In the genomic region with DNA sequence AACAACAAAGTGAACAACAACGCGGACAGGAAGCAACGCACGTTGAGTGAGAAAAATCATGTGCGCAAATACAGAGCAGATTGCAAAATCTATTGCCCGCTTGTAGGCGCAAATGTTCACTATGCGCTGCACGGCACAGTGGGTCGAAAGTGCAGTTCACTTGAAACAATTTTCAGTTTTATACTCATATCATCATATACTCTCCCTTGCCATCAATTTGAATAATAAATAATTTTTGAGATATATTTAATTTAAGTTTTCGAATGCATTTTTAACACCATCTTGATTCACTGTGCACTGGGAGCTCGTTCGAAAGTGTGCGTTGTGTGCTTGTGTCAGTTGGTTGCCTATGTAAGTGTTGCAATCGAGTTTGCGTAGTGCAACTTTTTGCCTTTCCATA, we compare ENCODE assay signal across 1 fruit fly cellular context.
TF ChIP-seq lines count a peak whose summit lies in the region.

No protein-coding gene starts in this region.

TF ChIP-seq in whole organism, embryonic, 481 proteins besides CTCF, POLR2A, EP300 and RAD21 (continued from another document and continues in another):
- peak; percentile 75 for TF ChIP-seq jing (GFP tag; optimal IDR thresholded peaks at IDR 0.05; lab: Kevin White, UChicago)
- peak; percentile 76 for TF ChIP-seq ranshi (GFP tag; IDR thresholded peaks at IDR 0.05; lab: Robert Waterston, UW)
- peak; percentile 65 for TF ChIP-seq grau (tag; optimal IDR thresholded peaks at IDR 0.05; lab: Kevin White, UChicago)
- no peak for TF ChIP-seq nerfin-2 (GFP tag; IDR thresholded peaks at IDR 0.05; lab: Robert Waterston, UW; ENCODE audit: partially characterized antibody)
- TF ChIP-seq dmrt99B (tag; optimal IDR thresholded peaks at IDR 0.05; lab: Kevin White, UChicago): peak; percentile 68
- TF ChIP-seq pros (GFP tag; optimal IDR thresholded peaks at IDR 0.05; lab: Kevin White, UChicago): no peak
- TF ChIP-seq B-H2 (GFP tag; optimal IDR thresholded peaks at IDR 0.05; lab: Kevin White, UChicago): no peak
- peak; percentile 46 for TF ChIP-seq Camta (GFP tag; optimal IDR thresholded peaks at IDR 0.05; lab: Kevin White, UChicago)
- TF ChIP-seq bcd (GFP tag; optimal IDR thresholded peaks at IDR 0.05; lab: Kevin White, UChicago): peak; percentile 53
- peak; percentile 41 for TF ChIP-seq Asciz (GFP tag; optimal IDR thresholded peaks at IDR 0.05; lab: Kevin White, UChicago)
- TF ChIP-seq CG13424 (tag; optimal IDR thresholded peaks at IDR 0.05; lab: Kevin White, UChicago): peak; percentile 63
- TF ChIP-seq grn (GFP tag; optimal IDR thresholded peaks at IDR 0.05; lab: Kevin White, UChicago): no peak
- peak; percentile 3 for TF ChIP-seq vfl (GFP tag; optimal IDR thresholded peaks at IDR 0.05; lab: Kevin White, UChicago)
- TF ChIP-seq dpn (GFP tag; optimal IDR thresholded peaks at IDR 0.05; lab: Kevin White, UChicago): peak; percentile 43 to 75
- TF ChIP-seq CG9797 (GFP tag; optimal IDR thresholded peaks at IDR 0.05; lab: Kevin White, UChicago): no peak
- TF ChIP-seq CHES-1-like (GFP tag; optimal IDR thresholded peaks at IDR 0.05; lab: Kevin White, UChicago): no peak
- TF ChIP-seq CG12236 (GFP tag; optimal IDR thresholded peaks at IDR 0.05; lab: Kevin White, UChicago): no peak
- no peak for TF ChIP-seq emc (GFP tag; optimal IDR thresholded peaks at IDR 0.05; lab: Kevin White, UChicago)
- TF ChIP-seq CG13123 (GFP tag; optimal IDR thresholded peaks at IDR 0.05; lab: Kevin White, UChicago): peak; percentile 71
- peak; percentile 60; the same call in 1 of the 2 replicates for TF ChIP-seq dimm (GFP tag; IDR thresholded peaks at IDR 0.05; lab: Robert Waterston, UW)
- TF ChIP-seq CG9437 (GFP tag; optimal IDR thresholded peaks at IDR 0.05; lab: Kevin White, UChicago): peak; percentile 12
- peak; percentile 73 for TF ChIP-seq fd96Cb (tag; optimal IDR thresholded peaks at IDR 0.05; lab: Kevin White, UChicago)
- TF ChIP-seq TFAM (GFP tag; optimal IDR thresholded peaks at IDR 0.05; lab: Kevin White, UChicago): no peak
- no peak for TF ChIP-seq CG4730 (GFP tag; IDR thresholded peaks at IDR 0.05; lab: Robert Waterston, UW)
- peak; percentile 60; the same call in 2 of the 3 replicates for TF ChIP-seq Aef1 (GFP tag; IDR thresholded peaks at IDR 0.05; lab: Robert Waterston, UW)
- no peak for TF ChIP-seq abd-A (tag; optimal IDR thresholded peaks at IDR 0.05; lab: Kevin White, UChicago)
- TF ChIP-seq CG31365 (tag; optimal IDR thresholded peaks at IDR 0.05; lab: Kevin White, UChicago): no peak
- TF ChIP-seq Hr78 (GFP tag; optimal IDR thresholded peaks at IDR 0.05; lab: Kevin White, UChicago): no peak
- TF ChIP-seq gsb-n (tag; optimal IDR thresholded peaks at IDR 0.05; lab: Kevin White, UChicago): peak; percentile 84
- TF ChIP-seq Hey (tag; optimal IDR thresholded peaks at IDR 0.05; lab: Kevin White, UChicago): no peak
- no peak for TF ChIP-seq GATAe (GFP tag; conservative IDR thresholded peaks at IDR 0.05; lab: Robert Waterston, UW)
- TF ChIP-seq CG11560 (tag; IDR thresholded peaks at IDR 0.05; lab: Robert Waterston, UW): no peak
- no peak for TF ChIP-seq CG8281 (tag; optimal IDR thresholded peaks at IDR 0.05; lab: Kevin White, UChicago)
- no peak for TF ChIP-seq jigr1 (GFP tag; IDR thresholded peaks at IDR 0.05; lab: Robert Waterston, UW)
- TF ChIP-seq vnd (GFP tag; IDR thresholded peaks at IDR 0.05; lab: Robert Waterston, UW; ENCODE audit: partially characterized antibody): no peak
- peak; percentile 36 for TF ChIP-seq HHEX (GFP tag; optimal IDR thresholded peaks at IDR 0.05; lab: Kevin White, UChicago)
- peak; percentile 84 for TF ChIP-seq dmrt11E (tag; optimal IDR thresholded peaks at IDR 0.05; lab: Kevin White, UChicago)
- no peak for TF ChIP-seq nau (GFP tag; optimal IDR thresholded peaks at IDR 0.05; lab: Kevin White, UChicago)
- TF ChIP-seq Hr39 (optimal IDR thresholded peaks at IDR 0.05; lab: Kevin White, UChicago): no peak
- peak; percentile 38 for TF ChIP-seq CG18599 (GFP tag; optimal IDR thresholded peaks at IDR 0.05; lab: Kevin White, UChicago)
- TF ChIP-seq CG6765 (GFP tag; optimal IDR thresholded peaks at IDR 0.05; lab: Kevin White, UChicago): no peak
- peak; percentile 31 for TF ChIP-seq Fer3 (tag; optimal IDR thresholded peaks at IDR 0.05; lab: Kevin White, UChicago)
- TF ChIP-seq CG11504 (tag; optimal IDR thresholded peaks at IDR 0.05; lab: Kevin White, UChicago): peak; percentile 76
- TF ChIP-seq E2f1 (GFP tag; IDR thresholded peaks at IDR 0.05; lab: Robert Waterston, UW): peak; percentile 72
- peak; percentile 75 for TF ChIP-seq wor (GFP tag; IDR thresholded peaks at IDR 0.05; lab: Robert Waterston, UW)
- peak; percentile 47; the same call in 1 of the 2 replicates for TF ChIP-seq Atf6 (GFP tag; IDR thresholded peaks at IDR 0.05; lab: Robert Waterston, UW)
- TF ChIP-seq Eip74EF (GFP tag; optimal IDR thresholded peaks at IDR 0.05; lab: Kevin White, UChicago): peak in 1 of 2 experiments; percentile 35
- TF ChIP-seq CG9215 (GFP tag; IDR thresholded peaks at IDR 0.05; lab: Robert Waterston, UW): peak; percentile 40
- peak in 1 of 2 experiments; percentile 63 for TF ChIP-seq eve (GFP tag; optimal IDR thresholded peaks at IDR 0.05; lab: Kevin White, UChicago)
- TF ChIP-seq CG12219 (GFP tag; optimal IDR thresholded peaks at IDR 0.05; lab: Kevin White, UChicago): peak; percentile 71
- peak; percentile 65 for TF ChIP-seq Oaz (GFP tag; IDR thresholded peaks at IDR 0.05; lab: Robert Waterston, UW)
- no peak for TF ChIP-seq btn (GFP tag; optimal IDR thresholded peaks at IDR 0.05; lab: Kevin White, UChicago)
- peak; percentile 77 for TF ChIP-seq CG4707 (GFP tag; optimal IDR thresholded peaks at IDR 0.05; lab: Kevin White, UChicago)
- TF ChIP-seq Drgx (GFP tag; IDR thresholded peaks at IDR 0.05; lab: Robert Waterston, UW): peak; percentile 82
- peak; percentile 84 for TF ChIP-seq otp (GFP tag; IDR thresholded peaks at IDR 0.05; lab: Robert Waterston, UW)
- TF ChIP-seq kay (GFP tag; optimal IDR thresholded peaks at IDR 0.05; lab: Kevin White, UChicago): peak; percentile 9
- TF ChIP-seq CG7839 (tag; optimal IDR thresholded peaks at IDR 0.05; lab: Kevin White, UChicago): peak; percentile 78
- TF ChIP-seq CG2889 (GFP tag; IDR thresholded peaks at IDR 0.05; lab: Robert Waterston, UW): peak; percentile 68; the same call in 2 of the 3 replicates
- TF ChIP-seq h (optimal IDR thresholded peaks at IDR 0.05; lab: Kevin White, UChicago): no peak
- no peak for TF ChIP-seq CG3163 (GFP tag; optimal IDR thresholded peaks at IDR 0.05; lab: Kevin White, UChicago)
- peak; percentile 23 for TF ChIP-seq ab (GFP tag; optimal IDR thresholded peaks at IDR 0.05; lab: Kevin White, UChicago)
- no peak for TF ChIP-seq tx (GFP tag; optimal IDR thresholded peaks at IDR 0.05; lab: Kevin White, UChicago)
- TF ChIP-seq CG10979 (tag; optimal IDR thresholded peaks at IDR 0.05; lab: Kevin White, UChicago): peak; percentile 71
- 0 out of 2 replicates have a peak, but pooled peaks have one; percentile 32 for TF ChIP-seq CG32532 (GFP tag; IDR thresholded peaks at IDR 0.05; lab: Robert Waterston, UW)
- TF ChIP-seq cato (GFP tag; optimal IDR thresholded peaks at IDR 0.05; lab: Kevin White, UChicago; ENCODE audit: borderline replicate concordance): peak; percentile 27
- TF ChIP-seq Blimp-1 (GFP tag; optimal IDR thresholded peaks at IDR 0.05; lab: Kevin White, UChicago): peak; percentile 65
- TF ChIP-seq Doc3 (GFP tag; IDR thresholded peaks at IDR 0.05; lab: Robert Waterston, UW; ENCODE audit: partially characterized antibody): no peak
- TF ChIP-seq CG5180 (GFP tag; optimal IDR thresholded peaks at IDR 0.05; lab: Kevin White, UChicago): peak; percentile 7
- peak; percentile 77 for TF ChIP-seq phol (tag; optimal IDR thresholded peaks at IDR 0.05; lab: Kevin White, UChicago)
- peak; percentile 86 for TF ChIP-seq Xbp1 (GFP tag; optimal IDR thresholded peaks at IDR 0.05; lab: Kevin White, UChicago)
- TF ChIP-seq Rx (GFP tag; IDR thresholded peaks at IDR 0.05; lab: Robert Waterston, UW): peak; percentile 45; the same call in 1 of the 2 replicates
- no peak for TF ChIP-seq mld (GFP tag; IDR thresholded peaks at IDR 0.05; lab: Robert Waterston, UW; ENCODE audit: partially characterized antibody)
- TF ChIP-seq CG17912 (GFP tag; optimal IDR thresholded peaks at IDR 0.05; lab: Kevin White, UChicago): no peak
- peak; percentile 93 for TF ChIP-seq Ets65A (GFP tag; lab: Kevin White, UChicago)
- TF ChIP-seq CG6683 (GFP tag; optimal IDR thresholded peaks at IDR 0.05; lab: Kevin White, UChicago): no peak
- peak; percentile 43 for TF ChIP-seq CG10267 (tag; optimal IDR thresholded peaks at IDR 0.05; lab: Kevin White, UChicago)
- no peak for TF ChIP-seq CG18011 (GFP tag; optimal IDR thresholded peaks at IDR 0.05; lab: Kevin White, UChicago)
- no peak for TF ChIP-seq CG7928 (GFP tag; optimal IDR thresholded peaks at IDR 0.05; lab: Kevin White, UChicago)
- peak; percentile 63 for TF ChIP-seq CG10209 (GFP tag; optimal IDR thresholded peaks at IDR 0.05; lab: Kevin White, UChicago)
- peak; percentile 54 for TF ChIP-seq CG2202 (tag; optimal IDR thresholded peaks at IDR 0.05; lab: Kevin White, UChicago)
- TF ChIP-seq danr (GFP tag; IDR thresholded peaks at IDR 0.05; lab: Robert Waterston, UW): no peak
- no peak for TF ChIP-seq CrebB (tag; optimal IDR thresholded peaks at IDR 0.05; lab: Kevin White, UChicago)
- TF ChIP-seq ro (GFP tag; IDR thresholded peaks at IDR 0.05; lab: Robert Waterston, UW): 0 out of 2 replicates have a peak, but pooled peaks have one; percentile 12
- peak; percentile 35 for TF ChIP-seq CG9932 (GFP tag; IDR thresholded peaks at IDR 0.05; lab: Robert Waterston, UW)
- TF ChIP-seq scrt (GFP tag; optimal IDR thresholded peaks at IDR 0.05; lab: Kevin White, UChicago): no peak
- TF ChIP-seq CG14050 (GFP tag; IDR thresholded peaks at IDR 0.05; lab: Robert Waterston, UW): peak; percentile 67
- peak; percentile 53 for TF ChIP-seq B-H1 (GFP tag; IDR thresholded peaks at IDR 0.05; lab: Robert Waterston, UW)
- TF ChIP-seq Oli (tag; optimal IDR thresholded peaks at IDR 0.05; lab: Kevin White, UChicago): peak; percentile 86
- no peak for TF ChIP-seq Sin3A (optimal IDR thresholded peaks at IDR 0.05; lab: Kevin White, UChicago)
- no peak for TF ChIP-seq Sry-δ (GFP tag; optimal IDR thresholded peaks at IDR 0.05; lab: Kevin White, UChicago)
- no peak for TF ChIP-seq CG1792 (GFP tag; optimal IDR thresholded peaks at IDR 0.05; lab: Kevin White, UChicago)
- TF ChIP-seq CG34376 (GFP tag; optimal IDR thresholded peaks at IDR 0.05; lab: Kevin White, UChicago): no peak
- peak; percentile 71 for TF ChIP-seq CG13775 (GFP tag; optimal IDR thresholded peaks at IDR 0.05; lab: Kevin White, UChicago)
- TF ChIP-seq CG4424 (GFP tag; optimal IDR thresholded peaks at IDR 0.05; lab: Kevin White, UChicago): peak; percentile 74
- no peak for TF ChIP-seq CG10274 (GFP tag; optimal IDR thresholded peaks at IDR 0.05; lab: Kevin White, UChicago)
- TF ChIP-seq sima (GFP tag; optimal IDR thresholded peaks at IDR 0.05; lab: Kevin White, UChicago): no peak
- peak; percentile 76 for TF ChIP-seq Hsf (GFP tag; optimal IDR thresholded peaks at IDR 0.05; lab: Kevin White, UChicago)
- TF ChIP-seq nom (GFP tag; optimal IDR thresholded peaks at IDR 0.05; lab: Kevin White, UChicago): no peak
- TF ChIP-seq Dek (tag; optimal IDR thresholded peaks at IDR 0.05; lab: Kevin White, UChicago): no peak
- TF ChIP-seq tgo (GFP tag; IDR thresholded peaks at IDR 0.05; lab: Robert Waterston, UW): peak; percentile 66
- TF ChIP-seq CG32767 (GFP tag; IDR thresholded peaks at IDR 0.05; lab: Robert Waterston, UW): peak; percentile 70; the same call in 1 of the 2 replicates
- peak; percentile 88 for TF ChIP-seq CG8388 (GFP tag; optimal IDR thresholded peaks at IDR 0.05; lab: Kevin White, UChicago)
- TF ChIP-seq Bdp1 (GFP tag; optimal IDR thresholded peaks at IDR 0.05; lab: Kevin White, UChicago): peak; percentile 8
- TF ChIP-seq CG43689 (GFP tag; IDR thresholded peaks at IDR 0.05; lab: Robert Waterston, UW): peak; percentile 44; the same call in 1 of the 2 replicates
- peak; percentile 71 for TF ChIP-seq CG8765 (GFP tag; IDR thresholded peaks at IDR 0.05; lab: Robert Waterston, UW)
- no peak for TF ChIP-seq Doc2 (GFP tag; IDR thresholded peaks at IDR 0.05; lab: Robert Waterston, UW)
- TF ChIP-seq Fer1 (GFP tag; optimal IDR thresholded peaks at IDR 0.05; lab: Kevin White, UChicago): peak; percentile 2
- TF ChIP-seq pita (GFP tag; optimal IDR thresholded peaks at IDR 0.05; lab: Kevin White, UChicago): no peak
- TF ChIP-seq Dll (GFP tag; IDR thresholded peaks at IDR 0.05; lab: Robert Waterston, UW; ENCODE audit: partially characterized antibody): no peak
- peak; percentile 62 for TF ChIP-seq CG6272 (GFP tag; IDR thresholded peaks at IDR 0.05; lab: Robert Waterston, UW)
- TF ChIP-seq CG8089 (GFP tag; optimal IDR thresholded peaks at IDR 0.05; lab: Kevin White, UChicago): peak; percentile 32
- TF ChIP-seq sd (tag; optimal IDR thresholded peaks at IDR 0.05; lab: Kevin White, UChicago): no peak
- peak; percentile 2 for TF ChIP-seq Nf-YB (GFP tag; optimal IDR thresholded peaks at IDR 0.05; lab: Kevin White, UChicago)
- peak; percentile 7 for TF ChIP-seq CG16863 (GFP tag; optimal IDR thresholded peaks at IDR 0.05; lab: Kevin White, UChicago)
- no peak for TF ChIP-seq CG3995 (GFP tag; optimal IDR thresholded peaks at IDR 0.05; lab: Kevin White, UChicago)
- TF ChIP-seq Mes4 (GFP tag; optimal IDR thresholded peaks at IDR 0.05; lab: Kevin White, UChicago): no peak
- TF ChIP-seq Max (GFP tag; optimal IDR thresholded peaks at IDR 0.05; lab: Kevin White, UChicago): peak; percentile 45
- TF ChIP-seq CG9876 (GFP tag; optimal IDR thresholded peaks at IDR 0.05; lab: Kevin White, UChicago): no peak
- TF ChIP-seq unc-4 (GFP tag; IDR thresholded peaks at IDR 0.05; lab: Robert Waterston, UW; ENCODE audit: partially characterized antibody): no peak
- peak; percentile 53 for TF ChIP-seq CG8359 (GFP tag; optimal IDR thresholded peaks at IDR 0.05; lab: Kevin White, UChicago; ENCODE audit: borderline replicate concordance)
- peak; percentile 63 for TF ChIP-seq CG7556 (GFP tag; optimal IDR thresholded peaks at IDR 0.05; lab: Kevin White, UChicago)
- TF ChIP-seq Sox102F (GFP tag; optimal IDR thresholded peaks at IDR 0.05; lab: Kevin White, UChicago): peak; percentile 85
- TF ChIP-seq Abd-B (GFP tag; optimal IDR thresholded peaks at IDR 0.05; lab: Kevin White, UChicago): peak; percentile 57
- peak; percentile 65 for TF ChIP-seq CG14667 (GFP tag; IDR thresholded peaks at IDR 0.05; lab: Robert Waterston, UW)
- TF ChIP-seq CG10147 (GFP tag; optimal IDR thresholded peaks at IDR 0.05; lab: Kevin White, UChicago): no peak
- TF ChIP-seq fu2 (GFP tag; optimal IDR thresholded peaks at IDR 0.05; lab: Kevin White, UChicago): no peak
- peak; percentile 65 for TF ChIP-seq ewg (GFP tag; optimal IDR thresholded peaks at IDR 0.05; lab: Kevin White, UChicago)
